Fruit fly (Drosophila melanogaster) whole organism, prepupa: ENCODE measurements around the gene CG13380.

Source experiments
- CG6163 ChIP-seq: fragments of 200-800 bp; sonication (Bioruptor generic); IDR thresholded peaks from 3 replicates; pipeline ENCODE4 v1.3.6; 2022; ENCODE audit warnings: missing biosample characterization, missing genetic modification characterization
- Gug ChIP-seq: fragments of 200-800 bp; sonication (Bioruptor generic); IDR thresholded peaks from 2 replicates; pipeline ENCODE4 v1.3.6; 2022; ENCODE audit warnings: missing biosample characterization, missing genetic modification characterization

dm6 chr3L:18632187-18632635 lies 14.5 kb upstream of the CG13380 start:
- TF ChIP-seq CG6163 (no peak), Gug (no peak)
